Fruit fly (Drosophila melanogaster): ENCODE results near the gene p24-2.
"Not testable (repeated sequence)": the region's sequence is repeated elsewhere in the genome, so short reads cannot be mapped to it uniquely, and the experiment has no call there.

dm6 chr3R:9685376-9685775 lies 7.2 kb downstream of the p24-2 start, which contains the start of the genes eca and CG18542:
- not testable (repeated sequence) for TF ChIP-seq CG8478 (optimal IDR thresholded peaks at IDR 0.05); usp (GFP tag; optimal IDR thresholded peaks at IDR 0.05)
